Worm (Caenorhabditis elegans) whole organism, mixed stage, embryonic: Measurements from ENCODE around the gene let-767.

Source experiments
- cnd-1 ChIP-seq: fragments of 200-800 bp; sonication (Bioruptor generic); optimal IDR thresholded peaks from 2 replicates; lab custom pipeline; 2018; ENCODE audit warnings: mild to moderate bottlenecking, missing genetic modification characterization, missing compliant biosample characterization
- lin-32 ChIP-seq: fragments of 200-800 bp; sonication (Bioruptor generic); optimal IDR thresholded peaks from 2 replicates; lab custom pipeline; 2018; ENCODE audit warnings: mild to moderate bottlenecking, missing genetic modification characterization, missing compliant biosample characterization
- mep-1 ChIP-seq: fragments of 150-350 bp; optimal IDR thresholded peaks from 2 replicates; lab custom pipeline; 2017; ENCODE audit warnings: missing biosample characterization, missing genetic modification reagents, missing genetic modification characterization, inconsistent platforms
- nhr-76 ChIP-seq: sonication (generic microtip); optimal IDR thresholded peaks from 2 replicates; lab custom pipeline; 2017; ENCODE audit warnings: missing biosample characterization, missing genetic modification characterization
- unc-62 ChIP-seq: fragments of 150-350 bp; optimal IDR thresholded peaks from 2 replicates; lab custom pipeline; 2014; ENCODE audit warnings: missing biosample characterization, missing genetic modification reagents, missing genetic modification characterization

DNA sequence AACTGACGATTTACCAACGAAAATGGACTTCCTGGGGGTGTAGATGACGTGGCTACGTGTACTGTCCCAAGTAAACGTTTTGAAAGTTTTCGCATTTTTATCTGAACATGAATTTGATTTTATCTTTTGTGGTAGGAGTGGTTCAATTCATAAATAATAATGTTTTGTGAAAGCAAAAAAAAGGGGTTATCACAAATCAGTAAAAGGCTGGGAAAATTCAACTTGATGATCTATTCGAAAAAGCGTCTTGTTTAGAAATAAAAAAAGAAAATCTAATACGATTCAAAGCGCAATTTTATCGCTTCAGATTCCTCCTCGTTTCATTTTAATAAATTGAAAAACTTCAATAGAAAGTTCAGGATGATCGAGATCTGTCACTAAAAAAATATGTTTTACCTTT, 15.6 kb downstream of the let-767 start, which contains the start of gene C56G2.5:
- TF ChIP-seq lin-32 (no peak), nhr-76 (no peak), unc-62 (GFP tag; lab: Kevin White, UChicago) (no peak), mep-1 (tag; lab: Kevin White, UChicago) (no peak), cnd-1 (tag; lab: Kevin White, UChicago) (no peak)
